Fruit fly (Drosophila melanogaster) whole organism: ENCODE results near the gene CG44329.

Source experiments
- CG8478 ChIP-seq: fragments of >200 bp; optimal IDR thresholded peaks from 2 replicates; lab custom pipeline; 2018; ENCODE audit warnings: inconsistent platforms
- Dll ChIP-seq: fragments of >200 bp; optimal IDR thresholded peaks from 2 replicates; lab custom pipeline; 2017
- EcR ChIP-seq, 2 experiments: fragments of >200 bp; optimal IDR thresholded peaks; 2 replicates each; lab custom pipeline; 2017; ENCODE audit warnings: missing biosample characterization in 2 of 2, missing genetic modification characterization in 2 of 2, missing genetic modification reagents in 2 of 2
- pan ChIP-seq: fragments of >200 bp; optimal IDR thresholded peaks from 2 replicates; lab custom pipeline; 2017
- psq ChIP-seq: fragments of >200 bp; optimal IDR thresholded peaks from 2 replicates; lab custom pipeline; 2017
- usp ChIP-seq: fragments of >200 bp; optimal IDR thresholded peaks from 2 replicates; lab custom pipeline; 2017; ENCODE audit warnings: missing biosample characterization, missing genetic modification characterization, mixed read lengths

Gene CG44329

DNA sequence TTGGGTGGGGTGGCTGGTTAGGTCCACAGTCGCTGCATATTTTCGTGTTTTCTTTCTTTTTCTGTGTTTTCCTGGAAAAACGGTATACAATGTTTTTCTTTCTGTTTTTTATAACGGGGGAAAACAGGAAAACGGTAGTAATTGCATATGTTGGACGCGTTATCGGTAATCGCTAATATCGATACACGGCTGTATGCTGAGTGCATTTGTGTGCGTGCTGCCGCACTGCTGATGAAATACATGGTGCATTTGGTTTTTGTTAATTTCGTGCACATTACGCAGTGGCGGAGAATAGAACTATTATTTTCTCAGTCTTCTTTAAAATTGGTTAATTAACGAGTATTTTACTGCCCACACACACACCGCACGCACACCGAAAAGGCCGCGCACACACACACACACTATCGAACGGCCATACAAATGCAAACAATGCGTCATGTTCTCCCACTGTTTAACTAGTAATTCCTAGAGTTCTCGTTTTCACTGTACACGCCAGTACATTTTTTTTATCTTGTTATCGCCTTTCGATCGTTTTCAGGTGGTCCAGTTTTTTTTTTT, 49.3 kb downstream of the CG44329 start:
- no peak for TF ChIP-seq EcR (GFP tag; optimal IDR thresholded peaks at IDR 0.05; lab: Kevin White, UChicago)
- TF ChIP-seq pan, result no peak
- no peak for TF ChIP-seq psq (lab: Kevin White, UChicago)
- no peak for TF ChIP-seq CG8478
- TF ChIP-seq Dll (lab: Kevin White, UChicago), result no peak
- no peak for TF ChIP-seq usp (GFP tag; lab: Kevin White, UChicago)
